Worm (Caenorhabditis elegans) whole organism, L3 larva: ENCODE measurements around the gene sox-4.
A peak's percentile ranks its signal among the peaks of the same experiment; 100 is the strongest.

Experiments used
- aly-2 ChIP-seq: fragments of 150-350 bp; optimal IDR thresholded peaks from 2 replicates; lab custom pipeline; 2014; ENCODE audit warnings: missing biosample characterization, missing genetic modification characterization
- ama-1 ChIP-seq: fragments of 150-350 bp; optimal IDR thresholded peaks from 2 replicates; lab custom pipeline; 2018
- ceh-16 ChIP-seq: sonication (generic microtip); optimal IDR thresholded peaks from 2 replicates; lab custom pipeline; 2017; ENCODE audit warnings: missing biosample characterization, missing genetic modification characterization
- ceh-82 ChIP-seq: fragments of 150-350 bp; optimal IDR thresholded peaks from 2 replicates; lab custom pipeline; 2014; ENCODE audit warnings: missing biosample characterization, missing genetic modification characterization
- ceh-9 ChIP-seq: sonication (generic microtip); optimal IDR thresholded peaks from 2 replicates; lab custom pipeline; 2018; ENCODE audit warnings: missing biosample characterization, missing genetic modification characterization
- daf-12 ChIP-seq: fragments of 150-350 bp; optimal IDR thresholded peaks from 2 replicates; lab custom pipeline; 2014; ENCODE audit warnings: missing biosample characterization, missing genetic modification reagents, missing genetic modification characterization
- egl-27 ChIP-seq: sonication (generic microtip); optimal IDR thresholded peaks from 4 replicates; lab custom pipeline; 2017; ENCODE audit warnings: missing biosample characterization, missing genetic modification reagents, missing genetic modification characterization
- egl-5 ChIP-seq: fragments of 150-350 bp; optimal IDR thresholded peaks from 2 replicates; lab custom pipeline; 2017; ENCODE audit warnings: missing biosample characterization, missing genetic modification reagents, missing genetic modification characterization, inconsistent platforms
- elt-2 ChIP-seq: sonication (generic microtip); optimal IDR thresholded peaks from 2 replicates; lab custom pipeline; 2016; ENCODE audit warnings: missing genetic modification reagents, mild to moderate bottlenecking, missing genetic modification characterization, missing compliant biosample characterization
- elt-3 ChIP-seq, 3 experiments: fragments of 150-350 bp in 1 of 3; sonication (generic microtip) in 2 of 3; optimal IDR thresholded peaks; 2 replicates in 2 of 3; 4 replicates in 1 of 3; lab custom pipeline; 2014 to 2017; ENCODE audit warnings: missing biosample characterization in 3 of 3, missing genetic modification characterization in 3 of 3
- fos-1 ChIP-seq: fragments of 150-350 bp; optimal IDR thresholded peaks from 2 replicates; lab custom pipeline; 2014; ENCODE audit warnings: missing biosample characterization, missing genetic modification characterization
- hmg-11 ChIP-seq: sonication (generic microtip); optimal IDR thresholded peaks from 2 replicates; lab custom pipeline; 2016; ENCODE audit warnings: missing genetic modification characterization, missing compliant biosample characterization
- jun-1 ChIP-seq: fragments of 150-350 bp; optimal IDR thresholded peaks from 2 replicates; lab custom pipeline; 2014; ENCODE audit warnings: missing biosample characterization, missing genetic modification reagents, missing genetic modification characterization
- lin-15B ChIP-seq: fragments of 150-350 bp; optimal IDR thresholded peaks from 2 replicates; lab custom pipeline; 2014; ENCODE audit warnings: missing biosample characterization, missing genetic modification characterization
- lin-39 ChIP-seq: fragments of 150-350 bp; optimal IDR thresholded peaks from 2 replicates; lab custom pipeline; 2018; ENCODE audit warnings: missing biosample characterization, missing genetic modification reagents, missing genetic modification characterization
- lsy-12 ChIP-seq: sonication (generic microtip); optimal IDR thresholded peaks from 2 replicates; lab custom pipeline; 2016; ENCODE audit warnings: mild to moderate bottlenecking, missing genetic modification characterization, missing compliant biosample characterization
- mdl-1 ChIP-seq: fragments of 150-350 bp; optimal IDR thresholded peaks from 2 replicates; lab custom pipeline; 2014; ENCODE audit warnings: missing biosample characterization, missing genetic modification characterization
- nfya-1 ChIP-seq: sonication (generic microtip); optimal IDR thresholded peaks from 2 replicates; lab custom pipeline; 2017; ENCODE audit warnings: missing genetic modification characterization, mild to moderate bottlenecking, missing compliant biosample characterization, antibody characterized with exemption, moderate library complexity; ENCODE audit not compliant: insufficient read depth
- nhr-12 ChIP-seq: fragments of 150-350 bp; optimal IDR thresholded peaks from 2 replicates; lab custom pipeline; 2014; ENCODE audit warnings: missing biosample characterization, missing genetic modification characterization
- nhr-23 ChIP-seq: fragments of 150-350 bp; optimal IDR thresholded peaks from 2 replicates; lab custom pipeline; 2014; ENCODE audit warnings: missing biosample characterization, missing genetic modification reagents, missing genetic modification characterization
- nhr-237 ChIP-seq: fragments of 150-350 bp; optimal IDR thresholded peaks from 2 replicates; lab custom pipeline; 2014; ENCODE audit warnings: missing biosample characterization, missing genetic modification characterization
- nhr-25 ChIP-seq: sonication (generic microtip); optimal IDR thresholded peaks from 2 replicates; lab custom pipeline; 2017; ENCODE audit warnings: missing biosample characterization, missing genetic modification characterization
- nhr-28 ChIP-seq: fragments of 150-350 bp; optimal IDR thresholded peaks from 2 replicates; lab custom pipeline; 2014; ENCODE audit warnings: missing biosample characterization, missing genetic modification characterization
- nhr-43 ChIP-seq: sonication (generic microtip); optimal IDR thresholded peaks from 2 replicates; lab custom pipeline; 2016; ENCODE audit warnings: mild to moderate bottlenecking, missing genetic modification characterization, missing compliant biosample characterization; ENCODE audit not compliant: poor library complexity, severe bottlenecking
- nhr-67 ChIP-seq: fragments of 150-350 bp; optimal IDR thresholded peaks from 2 replicates; lab custom pipeline; 2014; ENCODE audit warnings: missing biosample characterization, missing genetic modification characterization
- nhr-76 ChIP-seq: fragments of 150-350 bp; sonication (generic microtip); optimal IDR thresholded peaks from 5 replicates; lab custom pipeline; 2014; ENCODE audit warnings: missing biosample characterization, missing genetic modification characterization
- nhr-77 ChIP-seq: fragments of 150-350 bp; optimal IDR thresholded peaks from 2 replicates; lab custom pipeline; 2014; ENCODE audit warnings: missing biosample characterization, missing genetic modification characterization
- pha-4 ChIP-seq: fragments of 150-350 bp; optimal IDR thresholded peaks from 2 replicates; lab custom pipeline; 2014; ENCODE audit warnings: missing biosample characterization, missing genetic modification reagents, missing genetic modification characterization
- pqm-1 ChIP-seq: fragments of 150-350 bp; optimal IDR thresholded peaks from 2 replicates; lab custom pipeline; 2017; ENCODE audit warnings: missing biosample characterization, missing genetic modification characterization, inconsistent platforms
- sea-2 ChIP-seq: fragments of 150-350 bp; sonication (generic microtip); optimal IDR thresholded peaks from 4 replicates; lab custom pipeline; 2014; ENCODE audit warnings: missing biosample characterization, missing genetic modification reagents, missing genetic modification characterization
- skn-1 ChIP-seq: fragments of 150-350 bp; optimal IDR thresholded peaks from 2 replicates; lab custom pipeline; 2014; ENCODE audit warnings: missing biosample characterization, missing genetic modification characterization
- snpc-4 ChIP-seq: fragments of 150-350 bp; optimal IDR thresholded peaks from 2 replicates; lab custom pipeline; 2014; ENCODE audit warnings: missing biosample characterization, missing genetic modification characterization
- unc-39 ChIP-seq: sonication (generic microtip); optimal IDR thresholded peaks from 4 replicates; lab custom pipeline; 2017; ENCODE audit warnings: missing biosample characterization, missing genetic modification characterization
- ztf-11 ChIP-seq: fragments of 150-350 bp; optimal IDR thresholded peaks from 2 replicates; lab custom pipeline; 2014; ENCODE audit warnings: missing biosample characterization, missing genetic modification characterization
- ztf-4 ChIP-seq: fragments of 150-350 bp; optimal IDR thresholded peaks from 2 replicates; lab custom pipeline; 2014; ENCODE audit warnings: missing biosample characterization, missing genetic modification characterization

sox-4 gene

ce11 chrX:3536302-3537251 lies 27.8 kb upstream of the sox-4 start:
- TF ChIP-seq skn-1 (no peak), elt-2 (tag; lab: Kevin White, UChicago) (no peak), hmg-11 (tag; lab: Kevin White, UChicago) (no peak)

ce11 chrX:3535505-3535904 lies 26.7 kb upstream of the sox-4 start:
- TF ChIP-seq hmg-11 (tag; lab: Kevin White, UChicago), result peak; percentile 30
- no peak for TF ChIP-seq ztf-4 (tag; lab: Kevin White, UChicago)
- TF ChIP-seq daf-12 (tag; lab: Kevin White, UChicago), result no peak
- TF ChIP-seq mdl-1, result no peak
- TF ChIP-seq nhr-23 (tag; lab: Kevin White, UChicago), result no peak
- TF ChIP-seq aly-2 (tag; lab: Kevin White, UChicago), result no peak
- TF ChIP-seq nfya-1 (tag; lab: Kevin White, UChicago), result peak; percentile 25
- no peak for TF ChIP-seq nhr-25 (tag; lab: Kevin White, UChicago)
- peak; percentile 19 for TF ChIP-seq lin-39 (tag; lab: Kevin White, UChicago)
- TF ChIP-seq pqm-1, result no peak
- no peak for TF ChIP-seq nhr-77

- peak; percentile 96 for TF ChIP-seq elt-2 (tag; lab: Kevin White, UChicago)
- TF ChIP-seq pqm-1, result peak; percentile 89
- peak; percentile 44 for TF ChIP-seq pha-4 (tag; lab: Kevin White, UChicago)
- TF ChIP-seq nhr-76 (tag; lab: Kevin White, UChicago), result no peak
- no peak for TF ChIP-seq ceh-16 (tag; lab: Kevin White, UChicago)
- peak; percentile 36 for TF ChIP-seq jun-1 (tag; lab: Kevin White, UChicago)
- no peak for TF ChIP-seq nhr-67 (tag; lab: Kevin White, UChicago)
These were observed 25.4 kb upstream of the sox-4 start for ce11 chrX:3534218-3534617.

ce11 chrX:3532919-3533318 lies 24.1 kb upstream of the sox-4 start, which contains the start of gene F56B6.6:
Gene F56B6.6 (minus strand): TSS chrX:3533019.
- TF ChIP-seq nhr-23 (tag; lab: Kevin White, UChicago) (no peak), lsy-12 (tag; lab: Kevin White, UChicago) (no peak), lin-15B (tag; lab: Kevin White, UChicago) (no peak), snpc-4 (no peak), nhr-12 (tag; lab: Kevin White, UChicago) (no peak), nhr-67 (tag; lab: Kevin White, UChicago) (no peak), skn-1 (no peak), jun-1 (tag; lab: Kevin White, UChicago) (no peak), fos-1 (no peak), nhr-237 (no peak), nhr-43 (no peak), ama-1 (no peak), nhr-28 (no peak), unc-39 (tag; lab: Kevin White, UChicago) (no peak), sea-2 (GFP tag; lab: Kevin White, UChicago) (no peak), elt-3 (tag; optimal IDR thresholded peaks at IDR 0.05; lab: Kevin White, UChicago) (no peak), ceh-9 (tag; lab: Kevin White, UChicago) (no peak), pqm-1 (no peak)

ce11 chrX:3526712-3527111 lies 17.9 kb upstream of the sox-4 start:
- TF ChIP-seq lsy-12 (tag; lab: Kevin White, UChicago) (no peak), nhr-67 (tag; lab: Kevin White, UChicago) (no peak), ztf-4 (tag; lab: Kevin White, UChicago) (no peak), ceh-82 (no peak), elt-3 (tag; optimal IDR thresholded peaks at IDR 0.05; lab: Kevin White, UChicago) (no peak), egl-27 (tag; lab: Kevin White, UChicago) (no peak), ceh-9 (tag; lab: Kevin White, UChicago) (no peak), egl-5 (no peak), ztf-11 (no peak), nhr-25 (tag; lab: Kevin White, UChicago) (no peak), nhr-28 (no peak), nhr-237 (no peak), pha-4 (tag; lab: Kevin White, UChicago) (no peak)
